Fruit fly (Drosophila melanogaster) whole organism, embryonic: ENCODE measurements around the gene CG8562.

Source experiments
- CG10543 ChIP-seq: fragments of 200-800 bp; sonication (Bioruptor generic); optimal IDR thresholded peaks from 3 replicates; lab custom pipeline; 2017; ENCODE audit warnings: missing biosample characterization, mild to moderate bottlenecking, missing genetic modification characterization, moderate library complexity
- CG1233 ChIP-seq: fragments of 200-800 bp; sonication (Bioruptor generic); optimal IDR thresholded peaks from 4 replicates; lab custom pipeline; 2018; ENCODE audit warnings: missing biosample characterization, mild to moderate bottlenecking, missing genetic modification characterization
- CG15011 ChIP-seq: fragments of 200-800 bp; sonication (Bioruptor generic); optimal IDR thresholded peaks from 3 replicates; lab custom pipeline; 2018; ENCODE audit warnings: missing biosample characterization, mild to moderate bottlenecking, missing genetic modification characterization
- CG15514 ChIP-seq: fragments of 200-800 bp; sonication (Bioruptor generic); optimal IDR thresholded peaks from 3 replicates; lab custom pipeline; 2017; ENCODE audit warnings: missing biosample characterization, missing genetic modification characterization, mild to moderate bottlenecking, moderate library complexity, missing genetic modification reagents
- CG15601 ChIP-seq: fragments of 200-800 bp; sonication (Bioruptor generic); optimal IDR thresholded peaks from 3 replicates; lab custom pipeline; 2019; ENCODE audit warnings: missing biosample characterization, mild to moderate bottlenecking, missing genetic modification characterization, moderate library complexity
- CG17328 ChIP-seq: fragments of 200-800 bp; sonication (Bioruptor generic); IDR thresholded peaks from 2 replicates; pipeline ENCODE4 v1.3.6; 2022; ENCODE audit warnings: missing biosample characterization, missing genetic modification characterization
- CG17359 ChIP-seq: fragments of 200-800 bp; sonication (Bioruptor generic); optimal IDR thresholded peaks from 3 replicates; lab custom pipeline; 2018; ENCODE audit warnings: missing biosample characterization, mild to moderate bottlenecking, missing genetic modification characterization, moderate library complexity
- CG1832 ChIP-seq: fragments of 200-800 bp; sonication (Bioruptor generic); optimal IDR thresholded peaks from 2 replicates; lab custom pipeline; 2017; ENCODE audit warnings: missing biosample characterization, mild to moderate bottlenecking, missing genetic modification characterization, inconsistent platforms
- CG33213 ChIP-seq: fragments of 200-800 bp; sonication (Bioruptor generic); optimal IDR thresholded peaks from 3 replicates; lab custom pipeline; 2016; ENCODE audit warnings: missing biosample characterization, missing genetic modification characterization
- CG4424 ChIP-seq: fragments of 200-800 bp; sonication (Bioruptor generic); optimal IDR thresholded peaks from 3 replicates; lab custom pipeline; 2016; ENCODE audit warnings: missing biosample characterization, missing genetic modification characterization
- CG6683 ChIP-seq: fragments of 200-800 bp; sonication (Bioruptor generic); optimal IDR thresholded peaks from 2 replicates; lab custom pipeline; 2017; ENCODE audit warnings: missing biosample characterization, mild to moderate bottlenecking, missing genetic modification characterization, missing genetic modification reagents
- CG6813 ChIP-seq: fragments of 200-800 bp; sonication (Bioruptor generic); optimal IDR thresholded peaks from 2 replicates; lab custom pipeline; 2017; ENCODE audit warnings: missing biosample characterization, missing genetic modification characterization, mild to moderate bottlenecking, moderate library complexity, missing genetic modification reagents
- CG7786 ChIP-seq: fragments of 200-800 bp; sonication (Bioruptor generic); optimal IDR thresholded peaks from 2 replicates; lab custom pipeline; 2016; ENCODE audit warnings: missing biosample characterization, missing genetic modification characterization
- CG8281 ChIP-seq: fragments of 200-800 bp; sonication (Bioruptor generic); optimal IDR thresholded peaks from 2 replicates; lab custom pipeline; 2018; ENCODE audit warnings: missing biosample characterization, mild to moderate bottlenecking, missing genetic modification characterization, moderate library complexity
- D ChIP-seq, 2 experiments: fragments of 200-800 bp in 1 of 2; fragments of >200 bp in 1 of 2; sonication (Bioruptor generic) in 1 of 2; optimal IDR thresholded peaks; 2 replicates in 1 of 2; 3 replicates in 1 of 2; lab custom pipeline; 2017; ENCODE audit warnings: mild to moderate bottlenecking in 1 of 2, missing biosample characterization in 1 of 2, missing genetic modification characterization in 1 of 2, missing genetic modification reagents in 1 of 2
- D19A ChIP-seq: fragments of 200-800 bp; optimal IDR thresholded peaks from 3 replicates; lab custom pipeline; 2019; ENCODE audit warnings: missing biosample characterization, mild to moderate bottlenecking, missing genetic modification characterization, moderate library complexity
- E2f2 ChIP-seq: fragments of 200-800 bp; sonication (Bioruptor generic); IDR thresholded peaks from 2 replicates; pipeline ENCODE4 v1.3.6; 2022; ENCODE audit warnings: missing biosample characterization, missing genetic modification characterization
- Ets97D ChIP-seq: fragments of 200-800 bp; sonication (Bioruptor generic); optimal IDR thresholded peaks from 3 replicates; lab custom pipeline; 2016; ENCODE audit warnings: missing biosample characterization, missing genetic modification characterization
- NK7.1 ChIP-seq: fragments of 200-800 bp; sonication (Bioruptor generic); optimal IDR thresholded peaks from 3 replicates; lab custom pipeline; 2016; ENCODE audit warnings: missing biosample characterization, missing genetic modification characterization
- Neu2 ChIP-seq: fragments of 200-800 bp; sonication (Bioruptor generic); optimal IDR thresholded peaks from 3 replicates; lab custom pipeline; 2016; ENCODE audit warnings: missing biosample characterization, missing genetic modification characterization, borderline replicate concordance
- Rx ChIP-seq: fragments of 200-800 bp; sonication (Bioruptor generic); IDR thresholded peaks from 2 replicates; pipeline ENCODE4 v1.3.6; 2022; ENCODE audit warnings: missing biosample characterization, missing genetic modification characterization
- danr ChIP-seq: fragments of 200-800 bp; sonication (Bioruptor generic); IDR thresholded peaks from 2 replicates; pipeline ENCODE4 v1.3.6; 2022; ENCODE audit warnings: missing biosample characterization, missing genetic modification characterization
- dimm ChIP-seq: fragments of 200-800 bp; sonication (Bioruptor generic); IDR thresholded peaks from 2 replicates; pipeline ENCODE4 v1.3.6; 2022; ENCODE audit warnings: missing biosample characterization, missing genetic modification characterization
- fd96Cb ChIP-seq: fragments of 200-800 bp; sonication (Bioruptor generic); optimal IDR thresholded peaks from 2 replicates; lab custom pipeline; 2018; ENCODE audit warnings: missing biosample characterization, mild to moderate bottlenecking, missing genetic modification characterization, moderate library complexity
- gce ChIP-seq: fragments of 200-800 bp; sonication (Bioruptor generic); IDR thresholded peaks from 3 replicates; pipeline ENCODE4 v1.3.6; 2022; ENCODE audit warnings: missing biosample characterization, missing genetic modification characterization
- gsb ChIP-seq: fragments of 200-800 bp; sonication (Bioruptor generic); IDR thresholded peaks from 2 replicates; pipeline ENCODE4 v1.3.6; 2022; ENCODE audit warnings: missing biosample characterization, missing genetic modification characterization
- hb ChIP-seq: fragments of 200-800 bp; sonication (Bioruptor generic); IDR thresholded peaks from 3 replicates; pipeline ENCODE4 v1.3.6; 2022; ENCODE audit warnings: missing biosample characterization, missing genetic modification characterization; ENCODE audit not compliant: partially characterized antibody
- ind ChIP-seq: fragments of 200-800 bp; sonication (Bioruptor generic); optimal IDR thresholded peaks from 3 replicates; lab custom pipeline; 2016; ENCODE audit warnings: missing biosample characterization, missing genetic modification characterization
- lola ChIP-seq, 3 experiments: fragments of >200 bp in 2 of 3; fragments of 200-800 bp in 1 of 3; sonication (Bioruptor generic) in 1 of 3; optimal IDR thresholded peaks; 2 replicates each; lab custom pipeline; 2017 to 2019; ENCODE audit warnings: missing biosample characterization in 3 of 3, missing genetic modification characterization in 3 of 3, mild to moderate bottlenecking in 1 of 3, moderate library complexity in 1 of 3
- mld ChIP-seq: fragments of 200-800 bp; sonication (Bioruptor generic); IDR thresholded peaks from 3 replicates; pipeline ENCODE4 v1.3.6; 2022; ENCODE audit warnings: missing biosample characterization, missing genetic modification characterization; ENCODE audit not compliant: partially characterized antibody
- nau ChIP-seq: fragments of 200-800 bp; sonication (Bioruptor generic); optimal IDR thresholded peaks from 3 replicates; lab custom pipeline; 2017; ENCODE audit warnings: missing biosample characterization, mild to moderate bottlenecking, missing genetic modification characterization, missing genetic modification reagents
- pros ChIP-seq: fragments of 200-800 bp; sonication (Bioruptor generic); optimal IDR thresholded peaks from 3 replicates; lab custom pipeline; 2019; ENCODE audit warnings: missing biosample characterization, mild to moderate bottlenecking, missing genetic modification characterization, moderate library complexity
- repo ChIP-seq: fragments of 200-800 bp; sonication (Bioruptor generic); optimal IDR thresholded peaks from 2 replicates; lab custom pipeline; 2016; ENCODE audit warnings: missing biosample characterization, missing genetic modification characterization
- row ChIP-seq: fragments of 200-800 bp; sonication (Bioruptor generic); IDR thresholded peaks from 3 replicates; pipeline ENCODE4 v1.3.6; 2022; ENCODE audit warnings: missing biosample characterization, missing genetic modification characterization
- run ChIP-seq: fragments of 200-800 bp; sonication (Bioruptor generic); optimal IDR thresholded peaks from 3 replicates; lab custom pipeline; 2018; ENCODE audit warnings: missing biosample characterization, mild to moderate bottlenecking, missing genetic modification characterization
- sens ChIP-seq: fragments of 200-800 bp; sonication (Bioruptor generic); peaks from one replicate; lab custom pipeline; 2016; ENCODE audit warnings: missing biosample characterization, missing genetic modification characterization
- shn ChIP-seq: fragments of 200-800 bp; sonication (Bioruptor generic); optimal IDR thresholded peaks from 3 replicates; lab custom pipeline; 2016; ENCODE audit warnings: missing biosample characterization, missing genetic modification characterization
- slou ChIP-seq: fragments of 200-800 bp; sonication (Bioruptor generic); optimal IDR thresholded peaks from 3 replicates; lab custom pipeline; 2016; ENCODE audit warnings: missing biosample characterization, missing genetic modification characterization
- vfl ChIP-seq: fragments of 200-800 bp; sonication (Bioruptor generic); optimal IDR thresholded peaks from 2 replicates; lab custom pipeline; 2016; ENCODE audit warnings: missing biosample characterization, missing genetic modification characterization
- zen2 ChIP-seq: fragments of 200-800 bp; sonication (Bioruptor generic); IDR thresholded peaks from 3 replicates; pipeline ENCODE4 v1.3.6; 2022; ENCODE audit warnings: missing biosample characterization, missing genetic modification characterization; ENCODE audit not compliant: partially characterized antibody

CG8562 gene

DNA sequence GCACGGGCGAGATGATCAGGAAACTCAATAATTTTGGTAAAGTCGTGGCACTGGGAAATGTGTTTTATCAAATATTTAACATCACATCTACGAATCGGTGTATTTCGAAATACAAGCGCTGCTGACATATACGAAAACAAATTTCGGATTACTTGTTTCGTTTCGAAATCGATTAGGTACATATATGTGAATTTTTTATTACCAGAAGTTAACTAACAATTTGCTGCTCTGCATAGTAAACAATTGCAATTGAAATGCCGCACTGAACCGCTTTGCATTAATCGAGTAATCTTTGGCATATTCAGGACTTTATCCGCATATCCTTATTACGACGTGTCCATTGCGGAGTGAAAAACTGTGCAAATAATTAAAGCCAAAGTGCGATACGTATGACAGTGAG, 39.3 kb downstream of the CG8562 start, which contains the start of gene CG14835:
Gene CG14835 (minus strand): TSS at position 101 of the 400 bp plus-strand sequence.
- TF ChIP-seq Ets97D (GFP tag; lab: Kevin White, UChicago) (no peak), CG15601 (tag; lab: Kevin White, UChicago) (no peak), gce (GFP tag; lab: Robert Waterston, UW) (no peak), run (tag; lab: Kevin White, UChicago) (no peak), CG7786 (GFP tag; lab: Kevin White, UChicago) (no peak), repo (GFP tag; lab: Kevin White, UChicago) (no peak), lola (GFP tag; optimal IDR thresholded peaks at IDR 0.05; lab: Kevin White, UChicago) (no peak), CG15514 (no peak), Rx (GFP tag; lab: Robert Waterston, UW) (no peak), CG4424 (GFP tag; lab: Kevin White, UChicago) (no peak), Neu2 (GFP tag; lab: Kevin White, UChicago) (no peak), shn (GFP tag; lab: Kevin White, UChicago) (no peak), CG33213 (no peak), CG10543 (GFP tag; lab: Kevin White, UChicago) (no peak), CG1233 (GFP tag; lab: Kevin White, UChicago) (no peak), D (optimal IDR thresholded peaks at IDR 0.05; lab: Kevin White, UChicago) (no peak), D (GFP tag; optimal IDR thresholded peaks at IDR 0.05; lab: Kevin White, UChicago) (no peak), CG6683 (GFP tag; lab: Kevin White, UChicago) (no peak), CG1832 (GFP tag; lab: Kevin White, UChicago) (no peak), NK7.1 (no peak)

DNA sequence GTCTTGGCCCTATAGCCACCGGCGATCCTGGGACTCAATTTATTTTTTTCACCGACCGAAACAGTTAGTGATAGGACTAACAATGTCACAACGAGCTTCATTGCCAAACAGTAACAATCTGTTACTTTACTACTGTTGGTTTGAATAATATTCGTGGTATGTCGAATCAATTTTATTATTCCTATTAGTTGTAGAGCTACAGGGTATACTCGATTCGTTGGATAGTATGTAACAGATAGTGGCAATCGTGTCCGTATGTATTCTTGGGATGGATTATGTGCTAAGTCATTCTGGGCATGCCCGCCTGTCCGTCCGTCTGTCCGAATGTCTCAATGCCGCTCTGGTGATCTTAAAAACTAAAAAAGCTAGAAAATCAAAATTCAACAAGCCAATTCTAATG, 41.2 kb downstream of the CG8562 start, which contains the start of gene sphinx1:
Gene sphinx1 (minus strand): TSS at position 101 of the 400 bp plus-strand sequence.
- no peak for TF ChIP-seq gsb (GFP tag; lab: Robert Waterston, UW)
- TF ChIP-seq zen2: no peak
- no peak for TF ChIP-seq E2f2 (GFP tag; lab: Robert Waterston, UW)
- no peak for TF ChIP-seq fd96Cb (tag; lab: Kevin White, UChicago)
- no peak for TF ChIP-seq mld (GFP tag; lab: Robert Waterston, UW)
- no peak for TF ChIP-seq ind

DNA sequence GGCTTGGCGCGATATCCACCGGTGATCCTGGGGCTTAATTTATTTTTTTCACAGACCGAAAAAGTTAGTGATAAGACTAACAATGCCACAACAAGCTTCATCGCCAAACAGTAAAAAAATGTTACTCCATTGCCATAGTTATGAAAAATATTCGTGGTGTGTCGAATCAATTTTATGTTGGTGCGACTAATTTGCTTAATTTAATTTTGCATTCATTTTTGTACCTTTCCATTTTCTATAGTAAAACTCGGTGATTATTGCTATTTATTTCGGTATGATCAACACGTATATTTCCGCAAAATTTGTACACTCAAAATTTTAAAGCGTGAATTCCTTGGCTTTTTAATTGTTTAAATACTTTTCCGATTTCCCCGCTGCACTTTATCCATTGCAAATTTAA, 42.5 kb downstream of the CG8562 start, which contains the start of gene sphinx2:
Gene sphinx2 (minus strand): TSS at position 101 of the 400 bp plus-strand sequence.
- TF ChIP-seq sens (peak; percentile 18), CG17328 (GFP tag; lab: Robert Waterston, UW) (no peak)

DNA sequence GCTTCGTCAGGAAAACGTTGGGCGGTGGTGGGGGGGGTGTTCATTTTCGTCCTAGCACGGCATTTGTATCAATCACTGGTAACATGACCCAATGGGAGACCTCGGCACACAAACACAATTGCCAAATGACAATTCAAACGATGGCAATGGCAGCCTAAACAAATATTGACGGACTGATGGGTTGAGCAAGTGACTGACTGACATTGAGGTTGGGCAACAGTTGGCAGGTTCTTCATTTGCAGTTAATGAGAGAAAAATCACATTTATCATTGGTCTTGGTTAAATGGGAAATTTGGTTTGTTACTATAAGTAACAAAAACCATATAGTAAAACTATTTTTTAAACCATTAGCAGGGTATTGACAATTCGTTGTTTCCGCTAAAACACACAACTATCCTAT, 51.0 kb downstream of the CG8562 start:
- no peak for TF ChIP-seq CG17359
- TF ChIP-seq nau (GFP tag; lab: Kevin White, UChicago): no peak
- no peak for TF ChIP-seq slou (GFP tag; lab: Kevin White, UChicago)
- no peak for TF ChIP-seq hb (GFP tag; lab: Robert Waterston, UW)
- TF ChIP-seq vfl: no peak
- no peak for TF ChIP-seq CG15011
- no peak for TF ChIP-seq CG6813
- no peak for TF ChIP-seq row (GFP tag; lab: Robert Waterston, UW)
- TF ChIP-seq CG8281 (tag; lab: Kevin White, UChicago): peak; percentile 94
- no peak for TF ChIP-seq danr (GFP tag; lab: Robert Waterston, UW)
- TF ChIP-seq dimm (GFP tag; lab: Robert Waterston, UW): no peak
- TF ChIP-seq D19A (tag; lab: Kevin White, UChicago): peak; percentile 64
- no peak for TF ChIP-seq pros
- no peak for TF ChIP-seq CG4424 (GFP tag; lab: Kevin White, UChicago)
